Worm (Caenorhabditis elegans): ENCODE measurements around the gene D1044.7.

The D1044.7 gene

DNA sequence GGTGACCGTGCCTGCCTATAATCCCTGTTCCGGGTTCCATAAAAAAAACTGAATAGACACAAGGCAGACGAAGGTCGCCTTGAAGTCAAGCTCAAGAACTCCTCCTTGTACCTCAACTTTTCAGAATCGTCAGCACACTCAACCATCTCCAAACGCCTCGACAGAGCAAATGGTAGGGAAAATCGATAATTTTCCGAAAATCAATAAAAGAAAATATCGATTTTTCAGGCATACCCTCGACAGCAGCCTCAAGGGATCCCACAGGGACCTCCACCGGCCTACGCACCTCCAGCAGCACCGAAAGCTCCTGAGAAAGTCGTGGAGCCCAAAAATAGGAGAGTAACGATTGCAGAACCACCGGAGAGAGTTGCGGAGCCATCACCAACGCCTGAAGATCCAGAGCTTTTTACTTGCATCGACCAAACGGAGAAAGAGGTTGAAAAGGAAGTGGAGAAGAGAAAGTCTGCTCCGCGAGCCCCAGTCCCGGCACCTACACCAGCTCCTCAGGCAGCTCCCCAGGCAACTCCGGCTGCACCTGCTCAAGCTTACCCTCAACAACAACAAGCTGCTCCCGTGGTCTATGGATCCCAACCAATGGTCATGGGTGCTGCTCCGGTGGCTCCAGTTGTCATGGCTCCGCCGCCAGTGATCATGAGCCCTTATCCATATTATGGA, 28.9 kb downstream of the D1044.7 start:
- no peak for TF ChIP-seq unc-62 (GFP tag; optimal IDR thresholded peaks at IDR 0.05)

DNA sequence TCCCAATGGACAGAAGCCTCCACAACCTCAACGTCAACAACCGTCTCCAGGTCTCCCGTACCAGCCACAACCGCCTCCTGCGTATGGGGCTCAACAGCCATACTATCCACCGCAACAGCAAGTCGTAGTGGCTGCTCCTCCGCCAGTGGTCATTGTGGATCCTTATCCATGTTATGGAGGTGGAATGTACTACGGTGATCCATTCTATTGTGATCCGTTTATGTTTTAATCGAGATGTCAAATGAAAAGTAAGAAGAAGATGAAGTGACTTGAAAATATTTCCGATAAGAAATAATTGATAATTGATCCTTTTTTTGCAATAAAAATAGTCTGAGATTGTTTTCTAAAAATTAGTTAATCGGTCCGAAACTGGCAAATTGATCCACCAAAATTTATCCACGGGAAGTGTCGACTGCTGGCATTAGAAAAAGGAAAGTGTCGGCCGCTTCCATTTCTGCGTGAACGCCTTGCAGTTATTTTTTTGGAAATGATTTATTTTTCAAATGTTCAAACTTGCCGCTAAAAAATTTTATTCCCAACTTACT, 29.7 kb downstream of the D1044.7 start, which contains the start of the genes R02F2.6 and R02F2.5:
Gene R02F2.6 (minus strand): TSS at position 101 of the 545 bp plus-strand sequence.
Gene R02F2.5 (plus strand): TSS at position 495 of the 545 bp plus-strand sequence.
- no peak for TF ChIP-seq unc-62 (GFP tag; optimal IDR thresholded peaks at IDR 0.05)

DNA sequence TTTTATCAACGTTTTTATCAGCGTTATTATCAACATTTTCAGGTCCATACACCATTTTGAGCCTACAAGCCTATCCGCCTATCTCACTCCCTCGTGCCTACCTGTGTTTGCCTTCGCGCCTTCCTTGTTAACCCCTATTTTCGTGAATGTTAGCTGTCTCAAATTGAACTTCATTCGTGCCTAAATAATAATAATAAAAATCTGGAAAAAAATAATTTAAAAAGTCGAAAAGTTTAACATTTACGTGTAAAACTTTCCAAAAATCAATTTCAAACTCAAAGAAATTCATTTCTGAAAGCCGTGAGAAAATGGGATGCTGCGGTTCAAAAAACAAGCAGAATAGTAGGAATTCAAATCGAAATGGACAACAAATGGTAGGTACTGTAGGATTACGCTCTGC, 30.6 kb downstream of the D1044.7 start, which contains the start of gene R02F2.10:
Gene R02F2.10 (plus strand): TSS at position 301 of the 400 bp plus-strand sequence.
- no peak for TF ChIP-seq unc-62 (GFP tag; optimal IDR thresholded peaks at IDR 0.05)

DNA sequence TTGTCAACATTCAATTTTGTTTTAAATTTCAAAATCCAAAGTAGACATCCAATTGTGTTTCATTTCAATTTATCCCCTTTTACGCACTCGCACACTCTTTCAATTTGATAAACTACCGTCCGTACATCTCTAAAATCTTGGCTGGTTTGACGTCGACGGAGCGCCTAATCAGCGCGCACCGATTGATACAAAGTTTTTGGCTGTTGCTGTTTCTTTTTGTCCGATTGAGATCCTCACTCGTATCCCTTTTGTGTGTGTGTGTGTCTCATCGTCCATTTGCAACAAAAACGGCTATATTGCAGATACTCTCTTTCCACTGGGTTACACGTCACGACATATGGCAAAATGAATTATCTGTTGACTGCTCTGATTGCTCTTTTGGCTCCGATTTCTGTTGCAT, 34.4 kb downstream of the D1044.7 start, which contains the start of gene lon-1:
Gene lon-1 (plus strand): TSS at position 301 of the 400 bp plus-strand sequence.
- TF ChIP-seq unc-62 (GFP tag; optimal IDR thresholded peaks at IDR 0.05): no peak

DNA sequence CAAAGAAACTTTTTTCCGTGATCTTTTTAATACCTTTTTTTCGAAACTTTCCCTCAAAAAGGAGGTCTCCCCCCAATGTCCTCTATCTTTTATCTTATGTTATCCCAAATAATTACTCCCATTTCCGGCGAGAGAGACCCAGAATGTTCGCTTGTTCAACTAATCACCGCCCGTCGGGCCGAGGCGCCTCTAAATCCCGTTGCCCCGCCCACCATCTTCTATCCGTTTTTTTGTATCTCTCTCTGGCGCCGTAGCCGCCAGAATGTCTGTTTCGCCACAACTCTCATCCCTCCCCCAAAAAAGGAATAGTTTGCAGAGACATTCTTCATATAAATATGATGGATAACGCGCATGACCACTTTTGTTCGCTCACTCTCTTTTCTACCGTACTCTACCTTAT, 35.9 kb downstream of the D1044.7 start:
- TF ChIP-seq unc-62 (GFP tag; optimal IDR thresholded peaks at IDR 0.05): no peak

DNA sequence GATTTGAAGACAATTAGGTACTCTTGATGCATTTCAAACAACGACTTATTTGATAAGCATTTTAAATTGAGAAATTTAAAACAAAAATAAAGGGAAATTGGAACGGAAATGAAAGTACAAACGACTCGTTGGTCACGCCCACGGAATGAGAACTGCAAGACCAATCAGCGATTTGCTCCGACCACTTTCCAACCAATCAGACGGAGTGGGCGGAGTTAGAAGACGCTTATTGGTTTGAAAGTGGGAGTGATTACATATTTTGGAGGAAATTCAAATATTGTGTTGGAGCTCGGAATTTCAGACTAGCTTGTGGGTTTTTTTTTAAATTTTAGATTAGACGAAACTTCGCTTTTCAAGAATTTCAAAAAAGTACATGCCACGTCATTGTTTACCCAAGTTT, 39.5 kb downstream of the D1044.7 start:
- TF ChIP-seq unc-62 (GFP tag; optimal IDR thresholded peaks at IDR 0.05): no peak

DNA sequence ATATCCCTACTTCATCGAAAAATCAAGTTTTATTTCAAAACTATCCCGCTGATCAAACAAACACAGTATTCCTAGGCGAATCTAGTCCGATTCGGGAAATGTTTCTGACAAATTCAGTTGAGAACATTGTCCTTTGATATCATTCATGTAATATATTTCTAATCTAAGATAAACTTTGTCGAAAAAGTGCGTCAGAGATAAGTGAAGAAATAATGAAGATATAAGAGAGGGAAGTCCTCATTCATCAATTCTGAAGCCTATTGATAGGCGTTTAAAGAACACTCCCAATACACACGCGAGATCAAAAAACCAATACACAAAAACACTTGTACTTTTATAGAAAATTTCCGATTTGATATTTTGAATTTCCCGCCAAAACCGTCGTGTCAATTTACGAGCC, 43.7 kb downstream of the D1044.7 start:
- no peak for TF ChIP-seq unc-62 (GFP tag; optimal IDR thresholded peaks at IDR 0.05)

DNA sequence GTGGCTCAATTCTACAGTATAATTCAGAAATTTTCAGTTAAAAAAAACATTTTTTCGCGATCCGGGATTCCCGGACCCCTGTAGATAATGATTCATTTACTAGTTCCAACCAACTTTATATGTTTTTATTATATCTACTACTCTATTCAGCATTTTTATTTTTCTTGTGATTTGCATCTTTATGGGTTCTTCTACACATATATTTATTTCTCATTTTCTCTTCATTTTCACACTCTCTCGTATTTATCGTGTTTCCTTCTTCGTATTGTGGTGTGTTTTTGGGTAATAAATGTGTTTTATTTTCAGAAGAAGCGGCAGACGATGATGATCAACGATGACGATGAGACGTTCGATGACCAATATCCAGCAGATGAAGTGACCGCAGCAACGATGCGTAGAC, 44.5 kb downstream of the D1044.7 start, which contains the start of gene F48E8.2:
Gene F48E8.2 (plus strand): TSS at position 301 of the 400 bp plus-strand sequence.
- no peak for TF ChIP-seq unc-62 (GFP tag; optimal IDR thresholded peaks at IDR 0.05)

DNA sequence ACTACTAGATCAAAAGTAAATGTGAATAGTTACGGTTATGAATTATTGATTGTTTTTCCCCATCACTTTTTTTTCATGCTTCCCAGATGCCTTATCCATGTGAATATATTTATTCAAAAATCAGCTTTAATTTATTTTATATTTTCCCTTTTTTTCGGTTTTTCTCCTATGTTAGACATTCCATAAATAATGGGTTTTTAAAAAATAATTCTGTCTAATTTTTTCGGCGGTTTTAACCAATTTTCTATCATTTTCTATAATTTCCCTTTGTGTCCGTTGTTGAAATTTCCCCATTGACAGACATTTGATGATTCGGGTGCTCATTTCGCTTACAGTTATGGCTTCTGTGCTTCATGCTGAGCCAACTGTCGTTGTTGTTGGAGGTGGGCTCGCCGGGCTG, 47.5 kb downstream of the D1044.7 start, which contains the start of gene F48E8.3:
Gene F48E8.3 (plus strand): TSS at position 301 of the 400 bp plus-strand sequence.
- TF ChIP-seq unc-62 (GFP tag; optimal IDR thresholded peaks at IDR 0.05): no peak

Measured in whole organism, dauer.